Fruit fly (Drosophila melanogaster) S2 (cell line): Measurements from ENCODE around the gene CG1635.

ENCODE experiments used
- CG8478 ChIP-seq: fragments of >200 bp; optimal IDR thresholded peaks from 2 replicates; lab custom pipeline; 2018
- CTCF ChIP-seq, 2 experiments: fragments of >200 bp; optimal IDR thresholded peaks; 2 replicates each; lab custom pipeline; 2018

The CG1635 gene

dm6 chr3R:31590281-31590680 is 1.8 kb downstream of the CG1635 start, which contains the start of gene CG1638:
Gene CG1638, plus strand, starts transcription at chr3R:31590581.
- no peak for TF ChIP-seq CG8478 (lab: Kevin White, UChicago)
- no peak for TF ChIP-seq CTCF (optimal IDR thresholded peaks at IDR 0.05; lab: Kevin White, UChicago)

dm6 chr3R:31592256-31592879 is 3.9 kb downstream of the CG1635 start, which contains the start of gene CG1774:
Gene CG1774, plus strand, starts transcription at chr3R:31592803.
- no peak for TF ChIP-seq CG8478 (lab: Kevin White, UChicago)
- no peak for TF ChIP-seq CTCF (optimal IDR thresholded peaks at IDR 0.05; lab: Kevin White, UChicago)

dm6 chr3R:31596071-31596883 is 7.8 kb downstream of the CG1635 start, which contains the start of gene RpL6:
Gene RpL6, minus strand, starts transcription at chr3R:31596204.
- peak in 1 of 2 experiments; percentile 21 for TF ChIP-seq CTCF (optimal IDR thresholded peaks at IDR 0.05; lab: Kevin White, UChicago)
- TF ChIP-seq CG8478 (lab: Kevin White, UChicago) = no peak

- TF ChIP-seq CTCF (optimal IDR thresholded peaks at IDR 0.05; lab: Kevin White, UChicago) (no peak), CG8478 (lab: Kevin White, UChicago) (no peak)
These were observed 9.4 kb downstream of the CG1635 start for dm6 chr3R:31597736-31598431.

- no peak for TF ChIP-seq CTCF (optimal IDR thresholded peaks at IDR 0.05; lab: Kevin White, UChicago)
- TF ChIP-seq CG8478 (lab: Kevin White, UChicago) = no peak
These were observed 11.3 kb downstream of the CG1635 start for dm6 chr3R:31599538-31600313.

dm6 chr3R:31603246-31603645 is 14.8 kb downstream of the CG1635 start:
- no peak for TF ChIP-seq CG8478 (lab: Kevin White, UChicago)
- TF ChIP-seq CTCF (optimal IDR thresholded peaks at IDR 0.05; lab: Kevin White, UChicago) = no peak

- no peak for TF ChIP-seq CG8478 (lab: Kevin White, UChicago)
- TF ChIP-seq CTCF (optimal IDR thresholded peaks at IDR 0.05; lab: Kevin White, UChicago) = no peak
These were observed 15.2 kb downstream of the CG1635 start for dm6 chr3R:31603655-31604054.

- TF ChIP-seq CG8478 (lab: Kevin White, UChicago) (no peak), CTCF (optimal IDR thresholded peaks at IDR 0.05; lab: Kevin White, UChicago) (no peak)
These were observed 16.1 kb downstream of the CG1635 start for dm6 chr3R:31604409-31605116.

- TF ChIP-seq CG8478 (lab: Kevin White, UChicago) = no peak
- TF ChIP-seq CTCF (optimal IDR thresholded peaks at IDR 0.05; lab: Kevin White, UChicago) = no peak
These were observed 16.6 kb downstream of the CG1635 start for dm6 chr3R:31605117-31605432.

dm6 chr3R:31605790-31606189 is 17.3 kb downstream of the CG1635 start:
- no peak for TF ChIP-seq CG8478 (lab: Kevin White, UChicago)
- no peak for TF ChIP-seq CTCF (optimal IDR thresholded peaks at IDR 0.05; lab: Kevin White, UChicago)

dm6 chr3R:31606242-31607143 is 18.0 kb downstream of the CG1635 start:
- TF ChIP-seq CG8478 (lab: Kevin White, UChicago) (no peak), CTCF (optimal IDR thresholded peaks at IDR 0.05; lab: Kevin White, UChicago) (no peak)

dm6 chr3R:31607287-31607849 is 18.9 kb downstream of the CG1635 start:
- TF ChIP-seq CTCF (optimal IDR thresholded peaks at IDR 0.05; lab: Kevin White, UChicago) (no peak), CG8478 (lab: Kevin White, UChicago) (no peak)
